Worm (Caenorhabditis elegans): ENCODE data around the gene Y116A8C.467.
A peak's percentile ranks its signal among the peaks of the same experiment; 100 is the strongest.

The Y116A8C.467 gene

DNA sequence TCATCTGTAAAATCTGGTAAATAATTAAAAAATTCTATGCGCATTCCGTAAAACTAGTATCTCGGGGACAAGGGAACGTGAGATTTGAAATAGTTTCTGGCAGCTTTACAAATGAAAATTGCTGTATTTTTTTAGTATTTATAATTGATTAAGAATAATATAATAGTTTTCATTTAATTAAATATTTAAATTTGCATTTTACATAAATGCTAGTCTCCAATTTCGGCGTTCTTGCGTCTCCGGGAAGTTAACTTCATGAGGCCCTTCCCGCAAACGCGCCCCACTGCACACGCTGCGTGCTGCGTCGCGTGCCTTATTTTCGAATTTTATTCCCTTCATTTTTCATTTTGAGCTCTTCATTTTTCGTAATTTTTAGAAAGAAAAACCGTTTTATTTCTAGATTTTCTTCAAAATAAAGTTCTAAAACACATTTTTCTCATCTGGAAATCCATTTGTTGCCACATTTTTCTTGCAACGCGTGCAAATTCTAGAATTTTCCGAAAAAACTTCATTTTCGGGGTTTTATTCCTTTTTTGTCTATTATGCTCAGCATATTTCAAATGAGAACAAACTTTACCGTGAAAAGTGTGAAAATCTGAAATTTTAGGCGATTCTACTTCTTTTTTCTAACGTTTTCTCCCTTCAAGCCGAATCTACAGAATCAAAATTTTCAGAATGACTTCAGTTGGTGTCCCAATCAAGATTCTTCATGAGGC is 23.9 kb upstream of the Y116A8C.467 start, which contains the start of the genes snx-13 and snr-1 (continued):
- TF ChIP-seq B0336.3 (GFP tag; IDR thresholded peaks at IDR 0.05) (0 out of 2 replicates have a peak, but pooled peaks have one; percentile 25), lin-26 (GFP tag; IDR thresholded peaks at IDR 0.05) (no peak), D2030.7 (GFP tag; IDR thresholded peaks at IDR 0.05) (peak; percentile 91), hrde-1 (tag; optimal IDR thresholded peaks at IDR 0.05; ENCODE audit: borderline replicate concordance) (peak; percentile 42), nfya-1 (tag; optimal IDR thresholded peaks at IDR 0.05; ENCODE audit: borderline replicate concordance, insufficient read depth) (no peak), ekl-4 (GFP tag; IDR thresholded peaks at IDR 0.05) (peak; percentile 68; the same call in 1 of the 2 replicates), unc-62 (GFP tag; optimal IDR thresholded peaks at IDR 0.05) (no peak), K12H6.12 (tag; optimal IDR thresholded peaks at IDR 0.05) (peak; percentile 86), attf-5 (GFP tag; optimal IDR thresholded peaks at IDR 0.05) (peak; percentile 96), hmg-1.2 (GFP tag; IDR thresholded peaks at IDR 0.05) (peak; percentile 52; the same call in 1 of the 2 replicates), mcd-1 (GFP tag; IDR thresholded peaks at IDR 0.05) (peak; percentile 96), nhr-80 (tag; optimal IDR thresholded peaks at IDR 0.05) (peak; percentile 13), let-526 (GFP tag; IDR thresholded peaks at IDR 0.05) (0 out of 2 replicates have a peak, but pooled peaks have one; percentile 69), tbx-9 (tag; optimal IDR thresholded peaks at IDR 0.05; ENCODE audit: borderline replicate concordance) (no peak), ztf-6 (GFP tag; IDR thresholded peaks at IDR 0.05) (peak; percentile 57; the same call in 1 of the 2 replicates), egl-44 (GFP tag; IDR thresholded peaks at IDR 0.05) (no peak), rcor-1 (GFP tag; IDR thresholded peaks at IDR 0.05) (peak; percentile 54; the same call in 1 of the 2 replicates), F23B12.7 (tag; optimal IDR thresholded peaks at IDR 0.05; ENCODE audit: insufficient read depth) (peak; percentile 18), ets-4 (GFP tag; optimal IDR thresholded peaks at IDR 0.05) (no peak), cebp-1 (GFP tag; IDR thresholded peaks at IDR 0.05) (peak; percentile 43; the same call in 1 of the 2 replicates), cebp-1 (tag; optimal IDR thresholded peaks at IDR 0.05) (peak; percentile 67), pbrm-1 (GFP tag; IDR thresholded peaks at IDR 0.05) (peak; percentile 78), chd-7 (tag; optimal IDR thresholded peaks at IDR 0.05) (no peak), Y79H2A.3 (GFP tag; conservative IDR thresholded peaks at IDR 0.05) (peak; percentile 82; the same call in 1 of the 2 replicates), F49E8.2 (tag; optimal IDR thresholded peaks at IDR 0.05; ENCODE audit: insufficient read depth) (peak; percentile 64), him-1 (tag; optimal IDR thresholded peaks at IDR 0.05) (no peak), rec-8 (tag; optimal IDR thresholded peaks at IDR 0.05) (peak; percentile 33 to 37), snpc-4 (GFP tag; optimal IDR thresholded peaks at IDR 0.05) (peak; percentile 73), snpc-4 (tag; optimal IDR thresholded peaks at IDR 0.05) (peak; percentile 36 to 91 (median 73)), efl-1 (GFP tag; optimal IDR thresholded peaks at IDR 0.05) (peak; percentile 16), attf-6 (GFP tag; IDR thresholded peaks at IDR 0.05) (peak; percentile 88), madf-8 (GFP tag; conservative IDR thresholded peaks at IDR 0.05) (no peak), madf-10 (tag; optimal IDR thresholded peaks at IDR 0.05) (peak; percentile 76), nhr-120 (GFP tag; IDR thresholded peaks at IDR 0.05) (no peak), mes-4 (tag; optimal IDR thresholded peaks at IDR 0.05) (no peak), F33H1.4 (GFP tag; IDR thresholded peaks at IDR 0.05) (0 out of 2 replicates have a peak, but pooled peaks have one; percentile 18), ccch-3 (GFP tag; optimal IDR thresholded peaks at IDR 0.05) (peak; percentile 72), snpc-1.3 (tag; optimal IDR thresholded peaks at IDR 0.05; ENCODE audit: insufficient read depth) (peak; percentile 22), mxl-1 (tag; optimal IDR thresholded peaks at IDR 0.05) (peak; percentile 27), Y53G8AR.9 (GFP tag; conservative IDR thresholded peaks at IDR 0.05) (no peak), lir-1 (GFP tag; conservative IDR thresholded peaks at IDR 0.05) (peak; percentile 80), nfyb-1 (GFP tag; IDR thresholded peaks at IDR 0.05) (peak; percentile 57; the same call in 1 of the 2 replicates), lin-35 (GFP tag; optimal IDR thresholded peaks at IDR 0.05) (peak in 1 of 3 experiments; percentile 64), akir-1 (GFP tag; optimal IDR thresholded peaks at IDR 0.05) (peak; percentile 31), ztf-18 (tag; optimal IDR thresholded peaks at IDR 0.05) (peak; percentile 70), ceh-27 (GFP tag; optimal IDR thresholded peaks at IDR 0.05) (peak; percentile 81)
